Worm (Caenorhabditis elegans) whole organism, young adult: ENCODE data around the gene unc-80.

Source experiments
- B0261.1 ChIP-seq: sonication (generic microtip); optimal IDR thresholded peaks from 2 replicates; lab custom pipeline; 2016; ENCODE audit warnings: mild to moderate bottlenecking, missing genetic modification characterization, moderate library complexity, missing compliant biosample characterization
- D2030.7 ChIP-seq: fragments of 200-800 bp; sonication (Bioruptor generic); IDR thresholded peaks from 2 replicates; pipeline ENCODE4 v1.3.6; 2022; ENCODE audit warnings: missing genetic modification reagents, missing genetic modification characterization, missing compliant biosample characterization
- F22D6.2 ChIP-seq: sonication (generic microtip); optimal IDR thresholded peaks from 2 replicates; lab custom pipeline; 2016; ENCODE audit warnings: mild to moderate bottlenecking, missing genetic modification characterization, missing compliant biosample characterization
- F33H1.4 ChIP-seq: fragments of 200-800 bp; sonication (Bioruptor generic); IDR thresholded peaks from 2 replicates; pipeline ENCODE4 v1.3.6; 2022; ENCODE audit warnings: missing genetic modification reagents, missing genetic modification characterization, missing compliant biosample characterization
- F49E8.2 ChIP-seq: sonication (generic microtip); optimal IDR thresholded peaks from 3 replicates; lab custom pipeline; 2017; ENCODE audit warnings: missing genetic modification characterization, mild to moderate bottlenecking, missing compliant biosample characterization, antibody characterized with exemption, moderate library complexity; ENCODE audit not compliant: insufficient read depth
- F57C9.4 ChIP-seq: sonication (generic microtip); optimal IDR thresholded peaks from 2 replicates; lab custom pipeline; 2017; ENCODE audit warnings: mild to moderate bottlenecking, missing genetic modification characterization, missing compliant biosample characterization
- Y53F4B.3 ChIP-seq: fragments of 200-800 bp; sonication (Bioruptor generic); IDR thresholded peaks from 2 replicates; pipeline ENCODE4 v1.3.6; 2022; ENCODE audit warnings: missing genetic modification reagents, missing genetic modification characterization, missing compliant biosample characterization
- Y79H2A.3 ChIP-seq: fragments of 200-800 bp; sonication (Bioruptor generic); conservative IDR thresholded peaks from 2 replicates; pipeline ENCODE4 v1.3.6; 2022; ENCODE audit warnings: missing genetic modification reagents, missing genetic modification characterization, missing compliant biosample characterization
- ZK185.1 ChIP-seq: sonication (generic microtip); optimal IDR thresholded peaks from 2 replicates; lab custom pipeline; 2016; ENCODE audit warnings: mild to moderate bottlenecking, missing genetic modification characterization, missing compliant biosample characterization; ENCODE audit not compliant: poor library complexity, severe bottlenecking
- akir-1 ChIP-seq: fragments of 200-800 bp; sonication (Bioruptor generic); optimal IDR thresholded peaks from 2 replicates; lab custom pipeline; 2018; ENCODE audit warnings: mild to moderate bottlenecking, missing genetic modification characterization, moderate library complexity, missing compliant biosample characterization
- aptf-3 ChIP-seq: fragments of 200-800 bp; sonication (Bioruptor generic); IDR thresholded peaks from 2 replicates; pipeline ENCODE4 v1.3.6; 2022; ENCODE audit warnings: missing genetic modification characterization, missing compliant biosample characterization
- atf-7 ChIP-seq: sonication (generic microtip); optimal IDR thresholded peaks from 2 replicates; lab custom pipeline; 2017; ENCODE audit warnings: mild to moderate bottlenecking, missing genetic modification characterization, missing compliant biosample characterization
- athp-1 ChIP-seq: sonication (generic microtip); optimal IDR thresholded peaks from 2 replicates; lab custom pipeline; 2017; ENCODE audit warnings: mild to moderate bottlenecking, missing genetic modification characterization, missing compliant biosample characterization
- attf-3 ChIP-seq: fragments of 200-800 bp; sonication (Bioruptor generic); conservative IDR thresholded peaks from 2 replicates; pipeline ENCODE4 v1.3.6; 2022; ENCODE audit warnings: missing genetic modification reagents, missing genetic modification characterization, missing compliant biosample characterization
- attf-6 ChIP-seq: fragments of 200-800 bp; sonication (Bioruptor generic); IDR thresholded peaks from 2 replicates; pipeline ENCODE4 v1.3.6; 2022; ENCODE audit warnings: missing genetic modification reagents, missing genetic modification characterization, missing compliant biosample characterization
- ceh-40 ChIP-seq: fragments of 200-800 bp; sonication (Bioruptor generic); IDR thresholded peaks from 2 replicates; pipeline ENCODE4 v1.3.6; 2022; ENCODE audit warnings: missing genetic modification characterization, missing compliant biosample characterization
- ceh-58 ChIP-seq: fragments of 200-800 bp; sonication (Bioruptor generic); IDR thresholded peaks from 2 replicates; pipeline ENCODE4 v1.3.6; 2022; ENCODE audit warnings: missing genetic modification characterization, missing compliant biosample characterization
- ceh-79 ChIP-seq: sonication (generic microtip); optimal IDR thresholded peaks from 2 replicates; lab custom pipeline; 2017; ENCODE audit warnings: mild to moderate bottlenecking, missing genetic modification characterization, missing compliant biosample characterization
- chd-7 ChIP-seq: sonication (generic microtip); optimal IDR thresholded peaks from 2 replicates; lab custom pipeline; 2016; ENCODE audit warnings: mild to moderate bottlenecking, missing genetic modification characterization, moderate library complexity, missing compliant biosample characterization
- dpff-1 ChIP-seq: sonication (generic microtip); optimal IDR thresholded peaks from 2 replicates; lab custom pipeline; 2017; ENCODE audit warnings: mild to moderate bottlenecking, missing genetic modification characterization, missing compliant biosample characterization
- dpl-1 ChIP-seq: fragments of 150-350 bp; optimal IDR thresholded peaks from 2 replicates; lab custom pipeline; 2014; ENCODE audit warnings: missing biosample characterization, missing genetic modification reagents, missing genetic modification characterization
- ekl-4 ChIP-seq: fragments of 200-800 bp; sonication (Bioruptor generic); IDR thresholded peaks from 2 replicates; pipeline ENCODE4 v1.3.6; 2022; ENCODE audit warnings: missing genetic modification reagents, missing genetic modification characterization, missing compliant biosample characterization
- ets-4 ChIP-seq: fragments of 200-800 bp; sonication (Bioruptor generic); optimal IDR thresholded peaks from 2 replicates; lab custom pipeline; 2018; ENCODE audit warnings: mild to moderate bottlenecking, missing genetic modification characterization, missing compliant biosample characterization
- hmg-1.2 ChIP-seq: fragments of 200-800 bp; sonication (Bioruptor generic); IDR thresholded peaks from 2 replicates; pipeline ENCODE4 v1.3.6; 2022; ENCODE audit warnings: missing genetic modification reagents, missing genetic modification characterization, missing compliant biosample characterization
- lag-1 ChIP-seq: fragments of 200-800 bp; sonication (Bioruptor generic); IDR thresholded peaks from 2 replicates; pipeline ENCODE4 v1.3.6; 2022; ENCODE audit warnings: missing genetic modification reagents, missing genetic modification characterization, missing compliant biosample characterization
- lin-40 ChIP-seq: sonication (generic microtip); optimal IDR thresholded peaks from 2 replicates; lab custom pipeline; 2016; ENCODE audit warnings: missing genetic modification characterization, mild to moderate bottlenecking, missing compliant biosample characterization, missing genotype, missing genetic modification reagents
- madf-8 ChIP-seq: fragments of 200-800 bp; sonication (Bioruptor generic); conservative IDR thresholded peaks from 2 replicates; pipeline ENCODE4 v1.3.6; 2022; ENCODE audit warnings: missing genetic modification reagents, missing genetic modification characterization, missing compliant biosample characterization
- mel-28 ChIP-seq: sonication (generic microtip); optimal IDR thresholded peaks from 2 replicates; lab custom pipeline; 2016; ENCODE audit warnings: borderline replicate concordance, mild to moderate bottlenecking, missing genetic modification characterization, missing compliant biosample characterization
- mes-4 ChIP-seq: sonication (generic microtip); optimal IDR thresholded peaks from 2 replicates; lab custom pipeline; 2016; ENCODE audit warnings: missing genotype, missing genetic modification characterization, missing compliant biosample characterization
- mxl-1 ChIP-seq: sonication (generic microtip); optimal IDR thresholded peaks from 2 replicates; lab custom pipeline; 2016; ENCODE audit warnings: missing genetic modification characterization, missing compliant biosample characterization
- nfya-1 ChIP-seq: sonication (generic microtip); optimal IDR thresholded peaks from 2 replicates; lab custom pipeline; 2017; ENCODE audit warnings: antibody characterized with exemption, missing compliant biosample characterization, missing genetic modification characterization, borderline replicate concordance; ENCODE audit not compliant: insufficient read depth
- nfya-2 ChIP-seq: fragments of 200-800 bp; sonication (Bioruptor generic); IDR thresholded peaks from 2 replicates; pipeline ENCODE4 v1.3.6; 2022; ENCODE audit warnings: missing genetic modification reagents, missing genetic modification characterization, missing compliant biosample characterization
- nfyb-1 ChIP-seq: fragments of 200-800 bp; sonication (Bioruptor generic); IDR thresholded peaks from 2 replicates; pipeline ENCODE4 v1.3.6; 2022; ENCODE audit warnings: missing genetic modification reagents, missing genetic modification characterization, missing compliant biosample characterization
- nhr-80 ChIP-seq: sonication (generic microtip); optimal IDR thresholded peaks from 2 replicates; lab custom pipeline; 2016; ENCODE audit warnings: missing genetic modification characterization, missing compliant biosample characterization
- nhr-90 ChIP-seq: sonication (generic microtip); optimal IDR thresholded peaks from 2 replicates; lab custom pipeline; 2016; ENCODE audit warnings: missing genotype, mild to moderate bottlenecking, missing genetic modification characterization, missing compliant biosample characterization
- rcor-1 ChIP-seq: fragments of 200-800 bp; sonication (Bioruptor generic); IDR thresholded peaks from 2 replicates; pipeline ENCODE4 v1.3.6; 2022; ENCODE audit warnings: missing genetic modification reagents, missing genetic modification characterization, missing compliant biosample characterization
- sea-2 ChIP-seq: fragments of 200-800 bp; sonication (Bioruptor generic); IDR thresholded peaks from 2 replicates; pipeline ENCODE4 v1.3.6; 2022; ENCODE audit warnings: missing genetic modification characterization, missing compliant biosample characterization
- snpc-4 ChIP-seq, 5 experiments: fragments of 150-350 bp in 1 of 5; sonication (generic microtip) in 4 of 5; optimal IDR thresholded peaks; 2 replicates each; lab custom pipeline; 2014 to 2018; ENCODE audit warnings: missing genetic modification characterization in 5 of 5, missing biosample characterization in 3 of 5, antibody characterized with exemption in 2 of 5, mild to moderate bottlenecking in 2 of 5, missing compliant biosample characterization in 2 of 5, missing genotype in 2 of 5, moderate library complexity in 2 of 5, missing genetic modification reagents in 1 of 5
- unc-130 ChIP-seq: sonication (generic microtip); optimal IDR thresholded peaks from 2 replicates; lab custom pipeline; 2016; ENCODE audit warnings: missing genetic modification reagents, missing genetic modification characterization, missing compliant biosample characterization
- zim-3 ChIP-seq: sonication (generic microtip); optimal IDR thresholded peaks from 2 replicates; lab custom pipeline; 2017; ENCODE audit warnings: mild to moderate bottlenecking, missing genetic modification characterization, moderate library complexity, missing compliant biosample characterization
- ztf-28 ChIP-seq: fragments of 200-800 bp; sonication (Bioruptor generic); IDR thresholded peaks from 2 replicates; pipeline ENCODE4 v1.3.6; 2022; ENCODE audit warnings: missing genetic modification reagents, missing genetic modification characterization, missing compliant biosample characterization

Gene unc-80

ce11 chrV:20875324-20875723, 4.1 kb upstream of the unc-80 start (continued):
- no peak for TF ChIP-seq D2030.7
- no peak for TF ChIP-seq nfya-2 (GFP tag; lab: Robert Waterston, UW)
- no peak for TF ChIP-seq lin-40 (tag; lab: Kevin White, UChicago)
- no peak for TF ChIP-seq aptf-3 (GFP tag; lab: Robert Waterston, UW)
- no peak for TF ChIP-seq ekl-4 (GFP tag; lab: Robert Waterston, UW)

ce11 chrV:20891871-20892270, 12.5 kb downstream of the unc-80 start:
- TF ChIP-seq dpl-1 (GFP tag; lab: Kevin White, UChicago) (no peak), nhr-90 (tag; lab: Kevin White, UChicago) (no peak), Y79H2A.3 (GFP tag; lab: Robert Waterston, UW) (no peak), ceh-40 (no peak), Y53F4B.3 (no peak), akir-1 (GFP tag; lab: Kevin White, UChicago) (no peak), F33H1.4 (GFP tag; lab: Robert Waterston, UW) (no peak), mes-4 (tag; lab: Kevin White, UChicago) (no peak), lag-1 (GFP tag; lab: Robert Waterston, UW) (no peak), B0261.1 (tag; lab: Kevin White, UChicago) (no peak), F49E8.2 (tag; lab: Kevin White, UChicago) (no peak), ets-4 (GFP tag; lab: Kevin White, UChicago) (no peak), ZK185.1 (tag; lab: Kevin White, UChicago) (no peak), ceh-58 (GFP tag; lab: Robert Waterston, UW) (no peak), mxl-1 (tag; lab: Kevin White, UChicago) (no peak), mel-28 (tag; lab: Kevin White, UChicago) (no peak), athp-1 (tag; lab: Kevin White, UChicago) (no peak)

ce11 chrV:20903167-20904093, 24.0 kb downstream of the unc-80 start, which contains the start of gene amx-3:
Gene amx-3 (minus strand): TSS chrV:20903714.
- TF ChIP-seq hmg-1.2 (GFP tag; lab: Robert Waterston, UW) (peak; percentile 53; the same call in 1 of the 2 replicates), F57C9.4 (tag; lab: Kevin White, UChicago) (no peak), nhr-80 (tag; lab: Kevin White, UChicago) (peak; percentile 60)

ce11 chrV:20904094-20904268, 24.6 kb downstream of the unc-80 start, which contains the start of gene acs-12:
Gene acs-12 (plus strand): TSS chrV:20904169.
- TF ChIP-seq mxl-1 (tag; lab: Kevin White, UChicago) (no peak), ceh-79 (no peak), unc-130 (GFP tag; lab: Kevin White, UChicago) (no peak), atf-7 (no peak), rcor-1 (GFP tag; lab: Robert Waterston, UW) (no peak), sea-2 (GFP tag; lab: Robert Waterston, UW) (no peak), ZK185.1 (tag; lab: Kevin White, UChicago) (no peak), chd-7 (tag; lab: Kevin White, UChicago) (no peak), F22D6.2 (tag; lab: Kevin White, UChicago) (no peak), attf-6 (no peak), nfya-1 (no peak), dpff-1 (tag; lab: Kevin White, UChicago) (no peak), nfyb-1 (no peak), madf-8 (no peak), snpc-4 (GFP tag; optimal IDR thresholded peaks at IDR 0.05; lab: Kevin White, UChicago) (no peak), snpc-4 (tag; optimal IDR thresholded peaks at IDR 0.05; lab: Kevin White, UChicago) (no peak), zim-3 (tag; lab: Kevin White, UChicago) (no peak), attf-3 (no peak), dpl-1 (GFP tag; lab: Kevin White, UChicago) (no peak), ztf-28 (GFP tag; lab: Robert Waterston, UW) (no peak)
